1 fruit fly cellular context compared by ENCODE assay signal in genomic region chrX:13130175-13130822, dm6.
TF ChIP-seq lines count a peak whose summit lies in the region.

No protein-coding gene starts in this region.

TF ChIP-seq in whole organism, embryonic, 481 proteins besides CTCF, POLR2A, EP300 and RAD21 (continued from another document and continues in another):
- TF ChIP-seq Opbp (GFP tag; IDR thresholded peaks at IDR 0.05; lab: Robert Waterston, UW; ENCODE audit: partially characterized antibody), result no peak
- peak; percentile 74 for TF ChIP-seq CG15696 (tag; optimal IDR thresholded peaks at IDR 0.05; lab: Kevin White, UChicago)
- TF ChIP-seq dati (GFP tag; IDR thresholded peaks at IDR 0.05; lab: Robert Waterston, UW), result no peak
- peak; percentile 59 for TF ChIP-seq zfh2 (GFP tag; optimal IDR thresholded peaks at IDR 0.05; lab: Kevin White, UChicago)
- TF ChIP-seq trem (tag; optimal IDR thresholded peaks at IDR 0.05; lab: Kevin White, UChicago), result peak; percentile 61
- TF ChIP-seq Trl (optimal IDR thresholded peaks at IDR 0.05; lab: Kevin White, UChicago), result no peak
- peak; percentile 23 for TF ChIP-seq Trl (GFP tag; optimal IDR thresholded peaks at IDR 0.05; lab: Kevin White, UChicago)
- TF ChIP-seq slbo (GFP tag; IDR thresholded peaks at IDR 0.05; lab: Robert Waterston, UW), result peak; percentile 44; the same call in 1 of the 2 replicates
- peak; percentile 80 for TF ChIP-seq D19A (tag; optimal IDR thresholded peaks at IDR 0.05; lab: Kevin White, UChicago)
- no peak for TF ChIP-seq bigmax (GFP tag; optimal IDR thresholded peaks at IDR 0.05; lab: Kevin White, UChicago)
- TF ChIP-seq CG16779 (GFP tag; IDR thresholded peaks at IDR 0.05; lab: Robert Waterston, UW), result no peak
- peak; percentile 85 for TF ChIP-seq CoRest (tag; optimal IDR thresholded peaks at IDR 0.05; lab: Kevin White, UChicago)
- peak; percentile 61 for TF ChIP-seq Six4 (GFP tag; optimal IDR thresholded peaks at IDR 0.05; lab: Kevin White, UChicago)
- TF ChIP-seq CG8281 (tag; optimal IDR thresholded peaks at IDR 0.05; lab: Kevin White, UChicago), result peak; percentile 52
- TF ChIP-seq Vsx1 (GFP tag; optimal IDR thresholded peaks at IDR 0.05; lab: Kevin White, UChicago), result peak; percentile 33
- peak; percentile 95 for TF ChIP-seq scrt (GFP tag; optimal IDR thresholded peaks at IDR 0.05; lab: Kevin White, UChicago)
- no peak for TF ChIP-seq knrl (GFP tag; IDR thresholded peaks at IDR 0.05; lab: Robert Waterston, UW; ENCODE audit: partially characterized antibody)
- TF ChIP-seq jigr1 (GFP tag; IDR thresholded peaks at IDR 0.05; lab: Robert Waterston, UW), result no peak
- TF ChIP-seq CG14860 (GFP tag; IDR thresholded peaks at IDR 0.05; lab: Robert Waterston, UW; ENCODE audit: partially characterized antibody), result no peak
- TF ChIP-seq lola (GFP tag; optimal IDR thresholded peaks at IDR 0.05; lab: Kevin White, UChicago), result peak in 2 of 3 experiments; percentile 37 to 82
- peak; percentile 35; the same call in 1 of the 2 replicates for TF ChIP-seq CG32772 (GFP tag; IDR thresholded peaks at IDR 0.05; lab: Robert Waterston, UW)
- peak; percentile 2 for TF ChIP-seq Sry-δ (GFP tag; optimal IDR thresholded peaks at IDR 0.05; lab: Kevin White, UChicago)
- peak; percentile 77 for TF ChIP-seq Atf-2 (GFP tag; optimal IDR thresholded peaks at IDR 0.05; lab: Kevin White, UChicago)
- peak; percentile 55 for TF ChIP-seq jumu (GFP tag; optimal IDR thresholded peaks at IDR 0.05; lab: Kevin White, UChicago)
- no peak for TF ChIP-seq Scr (GFP tag; IDR thresholded peaks at IDR 0.05; lab: Robert Waterston, UW; ENCODE audit: partially characterized antibody)
- peak; percentile 66 for TF ChIP-seq CG7786 (GFP tag; optimal IDR thresholded peaks at IDR 0.05; lab: Kevin White, UChicago)
- peak; percentile 81 for TF ChIP-seq Meics (GFP tag; optimal IDR thresholded peaks at IDR 0.05; lab: Kevin White, UChicago)
- TF ChIP-seq CG8478 (optimal IDR thresholded peaks at IDR 0.05; lab: Kevin White, UChicago), result no peak
- 0 out of 2 replicates have a peak, but pooled peaks have one; percentile 16 for TF ChIP-seq sisA (GFP tag; IDR thresholded peaks at IDR 0.05; lab: Robert Waterston, UW)
- peak; percentile 74 for TF ChIP-seq CG12391 (tag; optimal IDR thresholded peaks at IDR 0.05; lab: Kevin White, UChicago)
- peak; percentile 57; the same call in 1 of the 2 replicates for TF ChIP-seq Xrp1 (GFP tag; IDR thresholded peaks at IDR 0.05; lab: Robert Waterston, UW)
- peak; percentile 39 for TF ChIP-seq CG12155 (GFP tag; optimal IDR thresholded peaks at IDR 0.05; lab: Kevin White, UChicago)
- peak; percentile 49 for TF ChIP-seq CG12942 (GFP tag; optimal IDR thresholded peaks at IDR 0.05; lab: Kevin White, UChicago)
- no peak for TF ChIP-seq usp (GFP tag; optimal IDR thresholded peaks at IDR 0.05; lab: Kevin White, UChicago)
- peak; percentile 56 for TF ChIP-seq HmgZ (tag; optimal IDR thresholded peaks at IDR 0.05; lab: Kevin White, UChicago)
- peak; percentile 48 for TF ChIP-seq Lhr (GFP tag; optimal IDR thresholded peaks at IDR 0.05; lab: Kevin White, UChicago)
- TF ChIP-seq CG15479 (GFP tag; optimal IDR thresholded peaks at IDR 0.05; lab: Kevin White, UChicago), result no peak
- peak; percentile 62 for TF ChIP-seq Fer2 (tag; optimal IDR thresholded peaks at IDR 0.05; lab: Kevin White, UChicago)
- peak; percentile 79 for TF ChIP-seq CG15269 (tag; optimal IDR thresholded peaks at IDR 0.05; lab: Kevin White, UChicago)
- TF ChIP-seq CG6854 (GFP tag; optimal IDR thresholded peaks at IDR 0.05; lab: Kevin White, UChicago), result peak; percentile 64
- TF ChIP-seq aop (GFP tag; IDR thresholded peaks at IDR 0.05; lab: Robert Waterston, UW), result no peak
- TF ChIP-seq CG10366 (GFP tag; IDR thresholded peaks at IDR 0.05; lab: Robert Waterston, UW), result no peak; the same call in 1 of the 2 replicates
- peak; percentile 56 for TF ChIP-seq Ptx1 (GFP tag; IDR thresholded peaks at IDR 0.05; lab: Robert Waterston, UW)
- peak; percentile 71 for TF ChIP-seq Ssrp (tag; optimal IDR thresholded peaks at IDR 0.05; lab: Kevin White, UChicago)
- no peak for TF ChIP-seq Dll (GFP tag; IDR thresholded peaks at IDR 0.05; lab: Robert Waterston, UW; ENCODE audit: partially characterized antibody)
- TF ChIP-seq Neu2 (GFP tag; optimal IDR thresholded peaks at IDR 0.05; lab: Kevin White, UChicago; ENCODE audit: borderline replicate concordance), result no peak
- peak; percentile 34; the same call in 1 of the 2 replicates for TF ChIP-seq sim (GFP tag; IDR thresholded peaks at IDR 0.05; lab: Robert Waterston, UW)
- no peak for TF ChIP-seq Hr39 (optimal IDR thresholded peaks at IDR 0.05; lab: Kevin White, UChicago)
- TF ChIP-seq CG12236 (GFP tag; optimal IDR thresholded peaks at IDR 0.05; lab: Kevin White, UChicago), result peak; percentile 28
- TF ChIP-seq gce (GFP tag; IDR thresholded peaks at IDR 0.05; lab: Robert Waterston, UW), result no peak
- TF ChIP-seq CG14710 (tag; optimal IDR thresholded peaks at IDR 0.05; lab: Kevin White, UChicago), result peak; percentile 76
- no peak for TF ChIP-seq CG31388 (GFP tag; optimal IDR thresholded peaks at IDR 0.05; lab: Kevin White, UChicago)
- peak; percentile 42 for TF ChIP-seq ac (GFP tag; optimal IDR thresholded peaks at IDR 0.05; lab: Kevin White, UChicago)
- peak; percentile 57 for TF ChIP-seq HLH54F (GFP tag; optimal IDR thresholded peaks at IDR 0.05; lab: Kevin White, UChicago)
- peak; percentile 57 for TF ChIP-seq exex (tag; optimal IDR thresholded peaks at IDR 0.05; lab: Kevin White, UChicago)
- TF ChIP-seq CG17385 (GFP tag; optimal IDR thresholded peaks at IDR 0.05; lab: Kevin White, UChicago), result peak; percentile 73
- TF ChIP-seq fd96Cb (tag; optimal IDR thresholded peaks at IDR 0.05; lab: Kevin White, UChicago), result peak; percentile 64
- TF ChIP-seq Bgb (GFP tag; IDR thresholded peaks at IDR 0.05; lab: Robert Waterston, UW; ENCODE audit: partially characterized antibody), result no peak
- peak; percentile 77 for TF ChIP-seq CG2712 (tag; optimal IDR thresholded peaks at IDR 0.05; lab: Kevin White, UChicago)
- no peak for TF ChIP-seq vnd (GFP tag; IDR thresholded peaks at IDR 0.05; lab: Robert Waterston, UW; ENCODE audit: partially characterized antibody)
- TF ChIP-seq ash1 (GFP tag; optimal IDR thresholded peaks at IDR 0.05; lab: Kevin White, UChicago), result no peak
- no peak for TF ChIP-seq HLHmδ (GFP tag; optimal IDR thresholded peaks at IDR 0.05; lab: Kevin White, UChicago)
- TF ChIP-seq Myb (GFP tag; optimal IDR thresholded peaks at IDR 0.05; lab: Kevin White, UChicago), result no peak
- no peak for TF ChIP-seq vfl (GFP tag; optimal IDR thresholded peaks at IDR 0.05; lab: Kevin White, UChicago)
- peak; percentile 55 for TF ChIP-seq Nf-YC (tag; optimal IDR thresholded peaks at IDR 0.05; lab: Kevin White, UChicago)
- 0 out of 2 replicates have a peak, but pooled peaks have one; percentile 7 for TF ChIP-seq E2f2 (GFP tag; IDR thresholded peaks at IDR 0.05; lab: Robert Waterston, UW)
- TF ChIP-seq nmo (GFP tag; optimal IDR thresholded peaks at IDR 0.05; lab: Kevin White, UChicago), result peak; percentile 84
- peak; percentile 50; the same call in 1 of the 2 replicates for TF ChIP-seq CG32767 (GFP tag; IDR thresholded peaks at IDR 0.05; lab: Robert Waterston, UW)
- TF ChIP-seq Ets65A (GFP tag; lab: Kevin White, UChicago), result peak; percentile 97
- peak; percentile 84 for TF ChIP-seq gem (tag; optimal IDR thresholded peaks at IDR 0.05; lab: Kevin White, UChicago)
- peak; percentile 1 for TF ChIP-seq CG6813 (GFP tag; optimal IDR thresholded peaks at IDR 0.05; lab: Kevin White, UChicago)
- TF ChIP-seq kni (GFP tag; optimal IDR thresholded peaks at IDR 0.05; lab: Kevin White, UChicago), result no peak
- peak; percentile 13 for TF ChIP-seq CG33213 (GFP tag; optimal IDR thresholded peaks at IDR 0.05; lab: Kevin White, UChicago)
- TF ChIP-seq da (GFP tag; optimal IDR thresholded peaks at IDR 0.05; lab: Kevin White, UChicago), result peak; percentile 13
- peak; percentile 50 for TF ChIP-seq CG6683 (GFP tag; optimal IDR thresholded peaks at IDR 0.05; lab: Kevin White, UChicago)
- TF ChIP-seq tio (GFP tag; optimal IDR thresholded peaks at IDR 0.05; lab: Kevin White, UChicago), result peak; percentile 78
- TF ChIP-seq croc (GFP tag; conservative IDR thresholded peaks at IDR 0.05; lab: Robert Waterston, UW), result peak; percentile 49; the same call in 2 of the 3 replicates
- no peak for TF ChIP-seq CG34224 (GFP tag; IDR thresholded peaks at IDR 0.05; lab: Robert Waterston, UW; ENCODE audit: partially characterized antibody)
- peak in 1 of 2 experiments; percentile 31 for TF ChIP-seq Hr78 (GFP tag; optimal IDR thresholded peaks at IDR 0.05; lab: Kevin White, UChicago)
- TF ChIP-seq sr (GFP tag; IDR thresholded peaks at IDR 0.05; lab: Robert Waterston, UW), result no peak
- TF ChIP-seq CG4707 (GFP tag; optimal IDR thresholded peaks at IDR 0.05; lab: Kevin White, UChicago), result peak; percentile 18
- no peak for TF ChIP-seq CkIIα-i1 (GFP tag; IDR thresholded peaks at IDR 0.05; lab: Robert Waterston, UW)
- TF ChIP-seq CG30020 (tag; optimal IDR thresholded peaks at IDR 0.05; lab: Kevin White, UChicago), result peak; percentile 35
- TF ChIP-seq CG10959 (GFP tag; IDR thresholded peaks at IDR 0.05; lab: Robert Waterston, UW), result no peak
- TF ChIP-seq Hey (tag; optimal IDR thresholded peaks at IDR 0.05; lab: Kevin White, UChicago), result no peak
- no peak for TF ChIP-seq CG4360 (GFP tag; IDR thresholded peaks at IDR 0.05; lab: Robert Waterston, UW)
- no peak for TF ChIP-seq CG10321 (GFP tag; IDR thresholded peaks at IDR 0.05; lab: Robert Waterston, UW)
- TF ChIP-seq az2 (GFP tag; optimal IDR thresholded peaks at IDR 0.05; lab: Kevin White, UChicago), result peak; percentile 67
- TF ChIP-seq Oaz (GFP tag; IDR thresholded peaks at IDR 0.05; lab: Robert Waterston, UW), result no peak
- peak; percentile 36 for TF ChIP-seq HmgD (GFP tag; optimal IDR thresholded peaks at IDR 0.05; lab: Kevin White, UChicago)
- peak; percentile 28 for TF ChIP-seq CG4854 (GFP tag; optimal IDR thresholded peaks at IDR 0.05; lab: Kevin White, UChicago)
- no peak for TF ChIP-seq dimm (GFP tag; IDR thresholded peaks at IDR 0.05; lab: Robert Waterston, UW)
- peak; percentile 55 for TF ChIP-seq Blimp-1 (GFP tag; optimal IDR thresholded peaks at IDR 0.05; lab: Kevin White, UChicago)
- TF ChIP-seq so (GFP tag; IDR thresholded peaks at IDR 0.05; lab: Robert Waterston, UW), result peak; percentile 34; the same call in 1 of the 3 replicates
- TF ChIP-seq NFAT (GFP tag; IDR thresholded peaks at IDR 0.05; lab: Robert Waterston, UW), result no peak
- no peak for TF ChIP-seq sc (optimal IDR thresholded peaks at IDR 0.05; lab: Kevin White, UChicago)
- peak; percentile 54 for TF ChIP-seq sc (GFP tag; optimal IDR thresholded peaks at IDR 0.05; lab: Kevin White, UChicago)
- TF ChIP-seq CG6272 (GFP tag; IDR thresholded peaks at IDR 0.05; lab: Robert Waterston, UW), result no peak
- peak; percentile 81 for TF ChIP-seq CG10979 (tag; optimal IDR thresholded peaks at IDR 0.05; lab: Kevin White, UChicago)
- peak; percentile 52 for TF ChIP-seq bab2 (GFP tag; optimal IDR thresholded peaks at IDR 0.05; lab: Kevin White, UChicago)
- TF ChIP-seq cad (GFP tag; optimal IDR thresholded peaks at IDR 0.05; lab: Kevin White, UChicago), result no peak
- no peak for TF ChIP-seq rib (GFP tag; IDR thresholded peaks at IDR 0.05; lab: Robert Waterston, UW)
- TF ChIP-seq pfk (GFP tag; optimal IDR thresholded peaks at IDR 0.05; lab: Kevin White, UChicago), result no peak
- TF ChIP-seq salm (tag; optimal IDR thresholded peaks at IDR 0.05; lab: Kevin White, UChicago), result peak; percentile 54
- TF ChIP-seq Doc2 (GFP tag; IDR thresholded peaks at IDR 0.05; lab: Robert Waterston, UW), result no peak
- no peak for TF ChIP-seq bbx (GFP tag; IDR thresholded peaks at IDR 0.05; lab: Robert Waterston, UW; ENCODE audit: partially characterized antibody)
- TF ChIP-seq fd64A (GFP tag; optimal IDR thresholded peaks at IDR 0.05; lab: Kevin White, UChicago), result peak; percentile 9
- peak; percentile 83 for TF ChIP-seq CG13424 (tag; optimal IDR thresholded peaks at IDR 0.05; lab: Kevin White, UChicago)
- TF ChIP-seq CG11560 (tag; IDR thresholded peaks at IDR 0.05; lab: Robert Waterston, UW), result no peak
- no peak for TF ChIP-seq pros (GFP tag; optimal IDR thresholded peaks at IDR 0.05; lab: Kevin White, UChicago)
- no peak for TF ChIP-seq CG13287 (GFP tag; IDR thresholded peaks at IDR 0.05; lab: Robert Waterston, UW; ENCODE audit: partially characterized antibody)
- peak; percentile 15 for TF ChIP-seq CG13123 (GFP tag; optimal IDR thresholded peaks at IDR 0.05; lab: Kevin White, UChicago)
- TF ChIP-seq pho (GFP tag; optimal IDR thresholded peaks at IDR 0.05; lab: Kevin White, UChicago), result no peak
- peak; percentile 46 for TF ChIP-seq CG2875 (GFP tag; optimal IDR thresholded peaks at IDR 0.05; lab: Kevin White, UChicago)
- TF ChIP-seq CG6791 (GFP tag; IDR thresholded peaks at IDR 0.05; lab: Robert Waterston, UW; ENCODE audit: partially characterized antibody), result no peak
- TF ChIP-seq row (GFP tag; IDR thresholded peaks at IDR 0.05; lab: Robert Waterston, UW), result peak; percentile 71
- no peak for TF ChIP-seq CG2129 (GFP tag; IDR thresholded peaks at IDR 0.05; lab: Robert Waterston, UW; ENCODE audit: partially characterized antibody)
- no peak for TF ChIP-seq CG3163 (GFP tag; optimal IDR thresholded peaks at IDR 0.05; lab: Kevin White, UChicago)
- peak; percentile 35 for TF ChIP-seq CG3407 (GFP tag; optimal IDR thresholded peaks at IDR 0.05; lab: Kevin White, UChicago)
- no peak for TF ChIP-seq br (optimal IDR thresholded peaks at IDR 0.05; lab: Kevin White, UChicago)
- peak; percentile 62 for TF ChIP-seq CG6689 (GFP tag; IDR thresholded peaks at IDR 0.05; lab: Robert Waterston, UW)
- no peak for TF ChIP-seq lov (optimal IDR thresholded peaks at IDR 0.05; lab: Kevin White, UChicago)
- no peak for TF ChIP-seq lov (GFP tag; IDR thresholded peaks at IDR 0.05; lab: Robert Waterston, UW)
- TF ChIP-seq CG3281 (GFP tag; optimal IDR thresholded peaks at IDR 0.05; lab: Kevin White, UChicago), result peak; percentile 83
- TF ChIP-seq twi (tag; optimal IDR thresholded peaks at IDR 0.05; lab: Kevin White, UChicago), result peak; percentile 60
- TF ChIP-seq CG18619 (GFP tag; optimal IDR thresholded peaks at IDR 0.05; lab: Kevin White, UChicago), result peak; percentile 74
- TF ChIP-seq GATAe (GFP tag; conservative IDR thresholded peaks at IDR 0.05; lab: Robert Waterston, UW), result no peak
- TF ChIP-seq Mad (GFP tag; optimal IDR thresholded peaks at IDR 0.05; lab: Kevin White, UChicago), result peak; percentile 53
- TF ChIP-seq CG3065 (GFP tag; optimal IDR thresholded peaks at IDR 0.05; lab: Kevin White, UChicago), result no peak
- TF ChIP-seq Elba2 (GFP tag; optimal IDR thresholded peaks at IDR 0.05; lab: Kevin White, UChicago), result no peak
- TF ChIP-seq CG11093 (GFP tag; IDR thresholded peaks at IDR 0.05; lab: Robert Waterston, UW), result 0 out of 3 replicates have a peak, but pooled peaks have one; percentile 41
- peak; percentile 82 for TF ChIP-seq Sox100B (GFP tag; optimal IDR thresholded peaks at IDR 0.05; lab: Kevin White, UChicago)
